Fruit fly (Drosophila melanogaster): ENCODE data around the gene Rop.

Rop gene

dm6 chr3L:4138804-4139521, at the start of gene Rop, which contains the start of gene Ras64B (continued):
- peak; percentile 15 for TF ChIP-seq CoRest (tag; optimal IDR thresholded peaks at IDR 0.05)
- peak; percentile 14 for TF ChIP-seq da (GFP tag; optimal IDR thresholded peaks at IDR 0.05)
- TF ChIP-seq CG1529 (GFP tag; optimal IDR thresholded peaks at IDR 0.05), result no peak
- peak; percentile 36 for TF ChIP-seq gcm (GFP tag; optimal IDR thresholded peaks at IDR 0.05)
- no peak for TF ChIP-seq CG30431 (GFP tag; optimal IDR thresholded peaks at IDR 0.05)
- no peak for TF ChIP-seq CG18599 (GFP tag; optimal IDR thresholded peaks at IDR 0.05)
- peak; percentile 13 for TF ChIP-seq run (tag; optimal IDR thresholded peaks at IDR 0.05)
- peak; percentile 42; the same call in 1 of the 3 replicates for TF ChIP-seq CG14860 (GFP tag; IDR thresholded peaks at IDR 0.05; ENCODE audit: partially characterized antibody)
- peak; percentile 90 for TF ChIP-seq sens (GFP tag)
- TF ChIP-seq Scr (GFP tag; IDR thresholded peaks at IDR 0.05; ENCODE audit: partially characterized antibody), result peak; percentile 85
- TF ChIP-seq CG10321 (GFP tag; IDR thresholded peaks at IDR 0.05), result no peak
- TF ChIP-seq Six4 (GFP tag; optimal IDR thresholded peaks at IDR 0.05), result no peak
- no peak for TF ChIP-seq CG4707 (GFP tag; optimal IDR thresholded peaks at IDR 0.05)
- peak; percentile 91 for TF ChIP-seq CG13287 (GFP tag; IDR thresholded peaks at IDR 0.05; ENCODE audit: partially characterized antibody)
- TF ChIP-seq cato (GFP tag; optimal IDR thresholded peaks at IDR 0.05; ENCODE audit: borderline replicate concordance), result no peak
- TF ChIP-seq CG17361 (GFP tag; IDR thresholded peaks at IDR 0.05), result 0 out of 3 replicates have a peak, but pooled peaks have one; percentile 35
- TF ChIP-seq Nf-YB (GFP tag; optimal IDR thresholded peaks at IDR 0.05), result peak; percentile 35
- TF ChIP-seq Nf-YC (tag; optimal IDR thresholded peaks at IDR 0.05), result peak; percentile 75
- TF ChIP-seq CG2875 (GFP tag; optimal IDR thresholded peaks at IDR 0.05), result no peak
- TF ChIP-seq CG12071 (GFP tag; optimal IDR thresholded peaks at IDR 0.05), result no peak
- TF ChIP-seq CG33557 (GFP tag; optimal IDR thresholded peaks at IDR 0.05), result peak; percentile 9
- no peak for TF ChIP-seq CG8388 (GFP tag; optimal IDR thresholded peaks at IDR 0.05)
- peak; percentile 12 for TF ChIP-seq CG2202 (tag; optimal IDR thresholded peaks at IDR 0.05)
- peak; percentile 99 for TF ChIP-seq MESR4 (GFP tag; optimal IDR thresholded peaks at IDR 0.05)
- TF ChIP-seq hb (GFP tag; IDR thresholded peaks at IDR 0.05; ENCODE audit: partially characterized antibody), result 0 out of 3 replicates have a peak, but pooled peaks have one; percentile 57
- TF ChIP-seq Hr78 (GFP tag; optimal IDR thresholded peaks at IDR 0.05), result no peak
- TF ChIP-seq ssp (GFP tag; IDR thresholded peaks at IDR 0.05), result no peak
- no peak for TF ChIP-seq Gug (GFP tag; IDR thresholded peaks at IDR 0.05)
- TF ChIP-seq CG15479 (GFP tag; optimal IDR thresholded peaks at IDR 0.05), result no peak
- peak in 1 of 2 experiments; percentile 21 for TF ChIP-seq dpn (GFP tag; optimal IDR thresholded peaks at IDR 0.05)
- peak; percentile 98 for TF ChIP-seq BEAF-32 (GFP tag; optimal IDR thresholded peaks at IDR 0.05)
- TF ChIP-seq CG18262 (tag; optimal IDR thresholded peaks at IDR 0.05), result peak; percentile 15
- TF ChIP-seq sna (GFP tag; IDR thresholded peaks at IDR 0.05; ENCODE audit: partially characterized antibody), result peak; percentile 71
- no peak for TF ChIP-seq dmrt11E (tag; optimal IDR thresholded peaks at IDR 0.05)
- TF ChIP-seq nau (GFP tag; optimal IDR thresholded peaks at IDR 0.05), result no peak
- TF ChIP-seq CG5953 (GFP tag; IDR thresholded peaks at IDR 0.05), result no peak
- TF ChIP-seq CG4730 (GFP tag; IDR thresholded peaks at IDR 0.05), result no peak
- peak; percentile 43 for TF ChIP-seq CG13624 (GFP tag; optimal IDR thresholded peaks at IDR 0.05)
- no peak for TF ChIP-seq CG14441 (GFP tag; IDR thresholded peaks at IDR 0.05)
- no peak for TF ChIP-seq CG13123 (GFP tag; optimal IDR thresholded peaks at IDR 0.05)
- no peak for TF ChIP-seq tap (tag; optimal IDR thresholded peaks at IDR 0.05)
- TF ChIP-seq CG1233 (GFP tag; optimal IDR thresholded peaks at IDR 0.05), result no peak
- no peak for TF ChIP-seq Oaz (GFP tag; IDR thresholded peaks at IDR 0.05)
- no peak for TF ChIP-seq stc (GFP tag; IDR thresholded peaks at IDR 0.05)
- TF ChIP-seq HmgD (GFP tag; optimal IDR thresholded peaks at IDR 0.05), result peak; percentile 75
- peak; percentile 59 for TF ChIP-seq Dp (GFP tag; optimal IDR thresholded peaks at IDR 0.05)
- TF ChIP-seq CG16813 (GFP tag; IDR thresholded peaks at IDR 0.05; ENCODE audit: partially characterized antibody), result peak; percentile 86
- TF ChIP-seq CG17186 (GFP tag; optimal IDR thresholded peaks at IDR 0.05), result peak; percentile 83
